Worm (Caenorhabditis elegans) whole organism, L4/young adult: ENCODE results near the gene F58H1.5.

ENCODE experiments used
- W03F9.2 ChIP-seq: fragments of 150-350 bp; optimal IDR thresholded peaks from 2 replicates; lab custom pipeline; 2014; ENCODE audit warnings: missing biosample characterization, missing genetic modification characterization
- dao-5 ChIP-seq: sonication (generic microtip); optimal IDR thresholded peaks from 2 replicates; lab custom pipeline; 2016; ENCODE audit warnings: missing genotype, missing genetic modification characterization, moderate library complexity, missing compliant biosample characterization
- him-1 ChIP-seq: sonication (generic microtip); optimal IDR thresholded peaks from 2 replicates; lab custom pipeline; 2016; ENCODE audit warnings: missing genotype, missing genetic modification reagents, missing genetic modification characterization, missing compliant biosample characterization

DNA sequence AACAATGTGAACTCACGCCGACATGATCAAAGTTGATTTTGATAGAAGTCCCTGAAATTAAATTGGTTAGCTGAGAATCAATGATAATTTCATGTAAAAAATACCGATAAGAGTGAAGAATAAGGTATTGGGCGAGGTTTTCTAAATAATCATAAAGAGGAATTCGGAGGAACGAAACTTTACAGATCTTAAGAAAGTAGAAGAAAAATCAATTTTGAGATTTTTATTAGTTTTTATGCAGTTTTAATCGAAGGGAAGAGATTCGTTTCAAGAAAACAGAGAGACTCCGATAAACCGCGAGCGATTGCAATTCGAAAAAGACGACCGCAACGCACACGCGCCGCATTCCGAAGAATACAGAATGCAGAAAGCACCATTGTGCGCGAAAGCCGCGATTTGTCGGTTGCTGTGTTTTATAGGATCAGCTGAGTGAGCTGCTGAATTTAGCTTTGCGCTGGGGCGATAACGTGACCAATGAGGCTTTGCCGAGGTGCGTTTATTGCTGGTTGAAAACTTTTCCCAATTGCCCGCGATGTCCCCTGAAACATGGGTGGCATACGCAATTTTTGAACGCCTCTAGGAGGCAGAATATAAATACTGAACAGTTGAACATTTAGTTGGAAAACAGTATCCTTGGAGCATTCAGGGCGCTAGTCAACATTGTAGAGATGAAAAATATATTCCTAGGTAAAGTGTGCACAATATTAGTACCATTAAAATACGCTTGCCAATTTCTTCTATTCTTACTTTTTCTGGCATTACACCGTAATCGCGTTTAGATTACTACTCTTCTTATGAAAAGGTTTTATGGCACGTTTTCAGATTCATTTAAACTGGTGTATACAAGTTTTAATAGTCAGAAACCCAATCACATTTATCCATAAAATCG, 21.7 kb downstream of the F58H1.5 start, which contains the start of gene snr-4:
- TF ChIP-seq him-1 (peak; percentile 91), W03F9.2 (tag; lab: Kevin White, UChicago) (peak; percentile 57), dao-5 (tag; lab: Kevin White, UChicago) (peak; percentile 78)
